Worm (Caenorhabditis elegans): ENCODE measurements around the gene ZK1127.5.

ce11 chrII:7060791-7061190 lies 10.3 kb downstream of the ZK1127.5 start:
- TF ChIP-seq sea-2 (GFP tag; IDR thresholded peaks at IDR 0.05) = no peak
- no peak for TF ChIP-seq unc-62 (GFP tag; optimal IDR thresholded peaks at IDR 0.05)
- TF ChIP-seq D2030.7 (GFP tag; IDR thresholded peaks at IDR 0.05) = no peak
- TF ChIP-seq ccch-3 (GFP tag; optimal IDR thresholded peaks at IDR 0.05) = no peak
